Fruit fly (Drosophila melanogaster) whole organism, embryonic: ENCODE measurements around the gene Dbp73D.
A peak's percentile ranks its signal among the peaks of the same experiment; 100 is the strongest.

Experiments used
- Blimp-1 ChIP-seq: fragments of 200-800 bp; sonication (Bioruptor generic); optimal IDR thresholded peaks from 3 replicates; lab custom pipeline; 2018; ENCODE audit warnings: missing biosample characterization, missing genetic modification characterization, mild to moderate bottlenecking, moderate library complexity, missing genetic modification reagents
- CG12299 ChIP-seq: fragments of 200-800 bp; sonication (Bioruptor generic); optimal IDR thresholded peaks from 2 replicates; lab custom pipeline; 2018; ENCODE audit warnings: missing biosample characterization, mild to moderate bottlenecking, missing genetic modification characterization
- CG12942 ChIP-seq: fragments of 200-800 bp; sonication (Bioruptor generic); optimal IDR thresholded peaks from 3 replicates; lab custom pipeline; 2016; ENCODE audit warnings: missing biosample characterization, missing genetic modification characterization
- CG1647 ChIP-seq: fragments of 200-800 bp; sonication (Bioruptor generic); optimal IDR thresholded peaks from 3 replicates; lab custom pipeline; 2016; ENCODE audit warnings: missing biosample characterization, missing genetic modification characterization
- CG16813 ChIP-seq: fragments of 200-800 bp; sonication (Bioruptor generic); IDR thresholded peaks from 3 replicates; pipeline ENCODE4 v1.3.6; 2022; ENCODE audit warnings: missing biosample characterization, missing genetic modification characterization; ENCODE audit not compliant: partially characterized antibody
- CG18262 ChIP-seq: fragments of 200-800 bp; optimal IDR thresholded peaks from 3 replicates; lab custom pipeline; 2019; ENCODE audit warnings: missing biosample characterization, mild to moderate bottlenecking, missing genetic modification characterization, moderate library complexity
- CG34376 ChIP-seq: fragments of 200-800 bp; sonication (Bioruptor generic); optimal IDR thresholded peaks from 2 replicates; lab custom pipeline; 2018; ENCODE audit warnings: missing biosample characterization, mild to moderate bottlenecking, missing genetic modification characterization
- CG34422 ChIP-seq: fragments of 200-800 bp; sonication (Bioruptor generic); IDR thresholded peaks from 3 replicates; pipeline ENCODE4 v1.3.6; 2022; ENCODE audit warnings: missing biosample characterization, missing genetic modification characterization
- CG3995 ChIP-seq: fragments of 200-800 bp; sonication (Bioruptor generic); optimal IDR thresholded peaks from 3 replicates; lab custom pipeline; 2016; ENCODE audit warnings: missing biosample characterization, missing genetic modification characterization
- CG4424 ChIP-seq: fragments of 200-800 bp; sonication (Bioruptor generic); optimal IDR thresholded peaks from 3 replicates; lab custom pipeline; 2016; ENCODE audit warnings: missing biosample characterization, missing genetic modification characterization
- CG4707 ChIP-seq: fragments of 200-800 bp; sonication (Bioruptor generic); optimal IDR thresholded peaks from 2 replicates; lab custom pipeline; 2018; ENCODE audit warnings: missing biosample characterization, mild to moderate bottlenecking, missing genetic modification characterization, moderate library complexity
- CG6254 ChIP-seq: fragments of 200-800 bp; sonication (Bioruptor generic); optimal IDR thresholded peaks from 3 replicates; lab custom pipeline; 2017; ENCODE audit warnings: mild to moderate bottlenecking, missing biosample characterization, missing genetic modification reagents, missing genetic modification characterization
- CG8359 ChIP-seq: fragments of 200-800 bp; sonication (Bioruptor generic); optimal IDR thresholded peaks from 2 replicates; lab custom pipeline; 2017; ENCODE audit warnings: missing biosample characterization, mild to moderate bottlenecking, missing genetic modification characterization, borderline replicate concordance
- Chrac-16 ChIP-seq: fragments of 200-800 bp; sonication (Bioruptor generic); optimal IDR thresholded peaks from 3 replicates; lab custom pipeline; 2016; ENCODE audit warnings: missing biosample characterization, missing genetic modification characterization
- D ChIP-seq, 2 experiments: fragments of 200-800 bp in 1 of 2; fragments of >200 bp in 1 of 2; sonication (Bioruptor generic) in 1 of 2; optimal IDR thresholded peaks; 2 replicates in 1 of 2; 3 replicates in 1 of 2; lab custom pipeline; 2017; ENCODE audit warnings: mild to moderate bottlenecking in 1 of 2, missing biosample characterization in 1 of 2, missing genetic modification characterization in 1 of 2, missing genetic modification reagents in 1 of 2
- Dbx ChIP-seq: fragments of 200-800 bp; sonication (Bioruptor generic); IDR thresholded peaks from 3 replicates; pipeline ENCODE4 v1.3.6; 2022; ENCODE audit warnings: missing biosample characterization, missing genetic modification characterization
- Dfd ChIP-seq, 2 experiments: fragments of >200 bp; optimal IDR thresholded peaks; 2 replicates each; lab custom pipeline; 2017; ENCODE audit warnings: missing biosample characterization in 2 of 2, missing genetic modification characterization in 2 of 2
- Dip2 ChIP-seq: fragments of 200-800 bp; sonication (Bioruptor generic); IDR thresholded peaks from 2 replicates; pipeline ENCODE4 v1.3.6; 2022; ENCODE audit warnings: missing biosample characterization, missing genetic modification characterization
- Dref ChIP-seq: fragments of 200-800 bp; sonication (Bioruptor generic); IDR thresholded peaks from 2 replicates; pipeline ENCODE4 v1.3.6; 2022; ENCODE audit warnings: missing biosample characterization, missing genetic modification characterization
- Elba2 ChIP-seq: fragments of 200-800 bp; sonication (Bioruptor generic); optimal IDR thresholded peaks from 3 replicates; lab custom pipeline; 2016; ENCODE audit warnings: missing biosample characterization, missing genetic modification characterization
- Mad ChIP-seq: fragments of 200-800 bp; sonication (Bioruptor generic); optimal IDR thresholded peaks from 2 replicates; lab custom pipeline; 2016; ENCODE audit warnings: missing biosample characterization, missing genetic modification characterization
- Mrtf ChIP-seq: fragments of 200-800 bp; sonication (Bioruptor generic); IDR thresholded peaks from 3 replicates; pipeline ENCODE4 v1.3.6; 2022; ENCODE audit warnings: missing biosample characterization, missing genetic modification characterization
- NC2α ChIP-seq: fragments of 200-800 bp; sonication (Bioruptor generic); optimal IDR thresholded peaks from 2 replicates; lab custom pipeline; 2016; ENCODE audit warnings: missing biosample characterization, missing genetic modification characterization
- Nf-YC ChIP-seq: fragments of 200-800 bp; optimal IDR thresholded peaks from 3 replicates; lab custom pipeline; 2019; ENCODE audit warnings: missing biosample characterization, mild to moderate bottlenecking, missing genetic modification characterization, moderate library complexity
- NfI ChIP-seq: fragments of 200-800 bp; sonication (Bioruptor generic); optimal IDR thresholded peaks from 3 replicates; lab custom pipeline; 2018; ENCODE audit warnings: missing biosample characterization, mild to moderate bottlenecking, missing genetic modification characterization, moderate library complexity
- Six4 ChIP-seq: fragments of 200-800 bp; sonication (Bioruptor generic); optimal IDR thresholded peaks from 2 replicates; lab custom pipeline; 2016; ENCODE audit warnings: missing biosample characterization, missing genetic modification characterization
- TFAM ChIP-seq: fragments of 200-800 bp; sonication (Bioruptor generic); optimal IDR thresholded peaks from 2 replicates; lab custom pipeline; 2017; ENCODE audit warnings: missing biosample characterization, missing genetic modification characterization, inconsistent platforms
- ab ChIP-seq: fragments of 200-800 bp; sonication (Bioruptor generic); optimal IDR thresholded peaks from 2 replicates; lab custom pipeline; 2016; ENCODE audit warnings: missing biosample characterization, missing genetic modification characterization
- al ChIP-seq: fragments of 200-800 bp; sonication (Bioruptor generic); IDR thresholded peaks from 2 replicates; pipeline ENCODE4 v1.3.6; 2022; ENCODE audit warnings: missing biosample characterization, missing genetic modification characterization
- ase ChIP-seq: fragments of 200-800 bp; sonication (Bioruptor generic); IDR thresholded peaks from 3 replicates; pipeline ENCODE4 v1.3.6; 2022; ENCODE audit warnings: missing biosample characterization, missing genetic modification characterization
- da ChIP-seq: fragments of 200-800 bp; sonication (Bioruptor generic); optimal IDR thresholded peaks from 2 replicates; lab custom pipeline; 2016; ENCODE audit warnings: missing biosample characterization, missing genetic modification characterization
- dimm ChIP-seq: fragments of 200-800 bp; sonication (Bioruptor generic); IDR thresholded peaks from 2 replicates; pipeline ENCODE4 v1.3.6; 2022; ENCODE audit warnings: missing biosample characterization, missing genetic modification characterization
- dpn ChIP-seq, 2 experiments: fragments of 200-800 bp; sonication (Bioruptor generic); optimal IDR thresholded peaks; 3 replicates each; lab custom pipeline; 2016; ENCODE audit warnings: missing biosample characterization in 2 of 2, missing genetic modification characterization in 2 of 2
- eyg ChIP-seq: fragments of 200-800 bp; sonication (Bioruptor generic); optimal IDR thresholded peaks from 3 replicates; lab custom pipeline; 2016; ENCODE audit warnings: missing biosample characterization, missing genetic modification characterization
- fru ChIP-seq: fragments of >200 bp; optimal IDR thresholded peaks from 2 replicates; lab custom pipeline; 2017
- gcm2 ChIP-seq: fragments of 200-800 bp; sonication (Bioruptor generic); optimal IDR thresholded peaks from 2 replicates; lab custom pipeline; 2016; ENCODE audit warnings: missing biosample characterization, missing genetic modification characterization
- gem ChIP-seq: fragments of 200-800 bp; sonication (Bioruptor generic); optimal IDR thresholded peaks from 2 replicates; lab custom pipeline; 2019; ENCODE audit warnings: missing biosample characterization, mild to moderate bottlenecking, missing genetic modification characterization, moderate library complexity
- grn ChIP-seq: fragments of 200-800 bp; sonication (Bioruptor generic); optimal IDR thresholded peaks from 3 replicates; lab custom pipeline; 2017; ENCODE audit warnings: missing biosample characterization, missing genetic modification characterization
- hb ChIP-seq: fragments of 200-800 bp; sonication (Bioruptor generic); IDR thresholded peaks from 3 replicates; pipeline ENCODE4 v1.3.6; 2022; ENCODE audit warnings: missing biosample characterization, missing genetic modification characterization; ENCODE audit not compliant: partially characterized antibody
- kni ChIP-seq: fragments of 200-800 bp; sonication (Bioruptor generic); optimal IDR thresholded peaks from 3 replicates; lab custom pipeline; 2017; ENCODE audit warnings: mild to moderate bottlenecking, missing biosample characterization, missing genetic modification reagents, missing genetic modification characterization
- lbe ChIP-seq: fragments of 200-800 bp; sonication (Bioruptor generic); optimal IDR thresholded peaks from 2 replicates; lab custom pipeline; 2016; ENCODE audit warnings: missing biosample characterization, mild to moderate bottlenecking, missing genetic modification characterization
- ranshi ChIP-seq: fragments of 200-800 bp; sonication (Bioruptor generic); IDR thresholded peaks from 2 replicates; pipeline ENCODE4 v1.3.6; 2022; ENCODE audit warnings: missing biosample characterization, missing genetic modification characterization
- scrt ChIP-seq: fragments of 200-800 bp; sonication (Bioruptor generic); optimal IDR thresholded peaks from 2 replicates; lab custom pipeline; 2018; ENCODE audit warnings: missing biosample characterization, mild to moderate bottlenecking, missing genetic modification characterization, moderate library complexity
- sisA ChIP-seq: fragments of 200-800 bp; sonication (Bioruptor generic); IDR thresholded peaks from 2 replicates; pipeline ENCODE4 v1.3.6; 2022; ENCODE audit warnings: missing biosample characterization, missing genetic modification characterization
- sr ChIP-seq: fragments of 200-800 bp; sonication (Bioruptor generic); IDR thresholded peaks from 3 replicates; pipeline ENCODE4 v1.3.6; 2022; ENCODE audit warnings: missing biosample characterization, missing genetic modification characterization
- stc ChIP-seq: fragments of 200-800 bp; sonication (Bioruptor generic); IDR thresholded peaks from 2 replicates; pipeline ENCODE4 v1.3.6; 2022; ENCODE audit warnings: missing biosample characterization, missing genetic modification characterization
- tll ChIP-seq, 2 experiments: fragments of 200-800 bp in 1 of 2; fragments of >200 bp in 1 of 2; sonication (Bioruptor generic) in 1 of 2; optimal IDR thresholded peaks; 2 replicates each; lab custom pipeline; 2017 to 2019; ENCODE audit warnings: missing biosample characterization in 2 of 2, missing genetic modification characterization in 2 of 2, mild to moderate bottlenecking in 1 of 2, moderate library complexity in 1 of 2
- unc-4 ChIP-seq: fragments of 200-800 bp; sonication (Bioruptor generic); IDR thresholded peaks from 2 replicates; pipeline ENCODE4 v1.3.6; 2022; ENCODE audit warnings: missing biosample characterization, missing genetic modification characterization; ENCODE audit not compliant: partially characterized antibody
- vnd ChIP-seq: fragments of 200-800 bp; sonication (Bioruptor generic); IDR thresholded peaks from 3 replicates; pipeline ENCODE4 v1.3.6; 2022; ENCODE audit warnings: missing biosample characterization, missing genetic modification characterization; ENCODE audit not compliant: partially characterized antibody
- zf30C ChIP-seq: fragments of 200-800 bp; sonication (Bioruptor generic); optimal IDR thresholded peaks from 3 replicates; lab custom pipeline; 2018; ENCODE audit warnings: missing biosample characterization, mild to moderate bottlenecking, missing genetic modification characterization

The Dbp73D gene

dm6 chr3L:16768001-16768652 lies 37.5 kb upstream of the Dbp73D start (continued):
- TF ChIP-seq dimm (GFP tag; lab: Robert Waterston, UW) (no peak), CG4707 (GFP tag; lab: Kevin White, UChicago) (no peak), al (no peak), CG18262 (tag; lab: Kevin White, UChicago) (peak; percentile 66), dpn (GFP tag; optimal IDR thresholded peaks at IDR 0.05; lab: Kevin White, UChicago) (peak; percentile 0 to 34), sr (GFP tag; lab: Robert Waterston, UW) (no peak), CG34376 (GFP tag; lab: Kevin White, UChicago) (no peak), sisA (GFP tag; lab: Robert Waterston, UW) (no peak), hb (GFP tag; lab: Robert Waterston, UW) (no peak), ase (GFP tag; lab: Robert Waterston, UW) (no peak), eyg (GFP tag; lab: Kevin White, UChicago) (no peak), zf30C (no peak), CG12299 (tag; lab: Kevin White, UChicago) (no peak), CG8359 (no peak), ranshi (GFP tag; lab: Robert Waterston, UW) (no peak), CG1647 (no peak), ab (GFP tag; lab: Kevin White, UChicago) (no peak), CG16813 (peak; percentile 57; the same call in 2 of the 3 replicates), stc (GFP tag; lab: Robert Waterston, UW) (no peak), grn (peak; percentile 70), TFAM (no peak), CG12942 (no peak), NfI (no peak), tll (GFP tag; optimal IDR thresholded peaks at IDR 0.05; lab: Kevin White, UChicago) (peak in 1 of 2 experiments; percentile 52), gcm2 (GFP tag; lab: Kevin White, UChicago) (no peak), Nf-YC (tag; lab: Kevin White, UChicago) (no peak), kni (GFP tag; lab: Kevin White, UChicago) (no peak), Six4 (no peak), Blimp-1 (GFP tag; lab: Kevin White, UChicago) (no peak), da (no peak), CG3995 (no peak), D (optimal IDR thresholded peaks at IDR 0.05; lab: Kevin White, UChicago) (no peak), D (GFP tag; optimal IDR thresholded peaks at IDR 0.05; lab: Kevin White, UChicago) (no peak), lbe (GFP tag; lab: Kevin White, UChicago) (no peak), Dip2 (GFP tag; lab: Robert Waterston, UW) (no peak), NC2α (GFP tag; lab: Kevin White, UChicago) (no peak), vnd (GFP tag; lab: Robert Waterston, UW) (no peak), Chrac-16 (GFP tag; lab: Kevin White, UChicago) (peak; percentile 42), CG34422 (GFP tag; lab: Robert Waterston, UW) (no peak), Dbx (no peak), unc-4 (no peak), scrt (GFP tag; lab: Kevin White, UChicago) (no peak), CG4424 (GFP tag; lab: Kevin White, UChicago) (peak; percentile 22), Mad (GFP tag; lab: Kevin White, UChicago) (peak; percentile 29), Mrtf (GFP tag; lab: Robert Waterston, UW) (0 out of 3 replicates have a peak, but pooled peaks have one; percentile 43), gem (peak; percentile 68), CG6254 (GFP tag; lab: Kevin White, UChicago) (peak; percentile 32), Dref (GFP tag; lab: Robert Waterston, UW) (no peak), Dfd (GFP tag; optimal IDR thresholded peaks at IDR 0.05; lab: Kevin White, UChicago) (no peak), Elba2 (no peak), fru (lab: Kevin White, UChicago) (no peak)
